Fruit fly (Drosophila melanogaster): Measurements from ENCODE around the gene CG9107.

dm6 chr2L:5986940-5987339 lies 37.4 kb downstream of the CG9107 start:
- TF ChIP-seq CG8478 (optimal IDR thresholded peaks at IDR 0.05) (no peak), CTCF (optimal IDR thresholded peaks at IDR 0.05) (no peak)

Measured in S2 (cell line).